Worm (Caenorhabditis elegans) whole organism, L4 larva: ENCODE results near the gene F44A6.5.
A peak's percentile ranks its signal among the peaks of the same experiment; 100 is the strongest.

Source experiments
- F37D6.2 ChIP-seq: sonication (generic microtip); optimal IDR thresholded peaks from 2 replicates; lab custom pipeline; 2016; ENCODE audit warnings: mild to moderate bottlenecking, missing genetic modification characterization, missing compliant biosample characterization
- F49E8.2 ChIP-seq: sonication (generic microtip); optimal IDR thresholded peaks from 2 replicates; lab custom pipeline; 2016; ENCODE audit warnings: missing compliant biosample characterization, mild to moderate bottlenecking, missing genetic modification characterization, borderline replicate concordance
- Y105C5A.15 ChIP-seq: fragments of 200-800 bp; sonication (Bioruptor generic); IDR thresholded peaks from 2 replicates; pipeline ENCODE4 v1.3.6; 2022; ENCODE audit warnings: missing genetic modification characterization, missing compliant biosample characterization
- ZK337.2 ChIP-seq: fragments of 200-800 bp; sonication (Bioruptor generic); IDR thresholded peaks from 2 replicates; pipeline ENCODE4 v1.3.6; 2022; ENCODE audit warnings: missing genetic modification reagents, missing genetic modification characterization, missing compliant biosample characterization
- aha-1 ChIP-seq: fragments of 150-350 bp; peaks from one replicate; lab custom pipeline; 2014; ENCODE audit warnings: missing biosample characterization, missing genetic modification characterization
- aly-2 ChIP-seq: sonication (generic microtip); optimal IDR thresholded peaks from 2 replicates; lab custom pipeline; 2018; ENCODE audit warnings: missing biosample characterization, missing genetic modification characterization
- ceh-28 ChIP-seq: fragments of 150-350 bp; optimal IDR thresholded peaks from 2 replicates; lab custom pipeline; 2014; ENCODE audit warnings: missing biosample characterization, missing genetic modification reagents, missing genetic modification characterization
- ceh-62 ChIP-seq: sonication (generic microtip); optimal IDR thresholded peaks from 2 replicates; lab custom pipeline; 2017; ENCODE audit warnings: missing biosample characterization, missing genetic modification characterization
- ceh-82 ChIP-seq: sonication (generic microtip); optimal IDR thresholded peaks from 2 replicates; lab custom pipeline; 2017; ENCODE audit warnings: missing biosample characterization, missing genetic modification characterization
- cey-2 ChIP-seq: sonication (generic microtip); optimal IDR thresholded peaks from 3 replicates; lab custom pipeline; 2017; ENCODE audit warnings: missing genetic modification characterization, mild to moderate bottlenecking, missing compliant biosample characterization, antibody characterized with exemption, borderline replicate concordance; ENCODE audit not compliant: insufficient read depth
- ctbp-1 ChIP-seq: fragments of 200-800 bp; sonication (Bioruptor generic); IDR thresholded peaks from 2 replicates; pipeline ENCODE4 v1.3.6; 2022; ENCODE audit warnings: missing genetic modification reagents, missing genetic modification characterization, missing compliant biosample characterization
- daf-16 ChIP-seq, 3 experiments: sonication (generic microtip); optimal IDR thresholded peaks; 2 replicates each; lab custom pipeline; 2016 to 2017; ENCODE audit warnings: missing genetic modification characterization in 3 of 3, missing genetic modification reagents in 3 of 3, mild to moderate bottlenecking in 2 of 3, missing compliant biosample characterization in 2 of 3, missing biosample characterization in 1 of 3, moderate library complexity in 1 of 3
- dmd-9 ChIP-seq: fragments of 200-800 bp; sonication (Bioruptor generic); IDR thresholded peaks from 2 replicates; pipeline ENCODE4 v1.3.6; 2022; ENCODE audit warnings: missing genetic modification reagents, missing genetic modification characterization, missing compliant biosample characterization
- dpl-1 ChIP-seq: fragments of 150-350 bp; optimal IDR thresholded peaks from 2 replicates; lab custom pipeline; 2014; ENCODE audit warnings: missing biosample characterization, missing genetic modification reagents, missing genetic modification characterization
- dve-1 ChIP-seq: sonication (generic microtip); optimal IDR thresholded peaks from 2 replicates; lab custom pipeline; 2017; ENCODE audit warnings: antibody characterized with exemption, mild to moderate bottlenecking, missing genetic modification characterization, missing compliant biosample characterization; ENCODE audit not compliant: insufficient read depth
- hif-1 ChIP-seq, 2 experiments: sonication (generic microtip); optimal IDR thresholded peaks; 2 replicates each; lab custom pipeline; 2016 to 2017; ENCODE audit warnings: missing compliant biosample characterization in 2 of 2, missing genetic modification characterization in 2 of 2, missing genetic modification reagents in 2 of 2, missing genotype in 2 of 2, mild to moderate bottlenecking in 1 of 2
- hlh-11 ChIP-seq: fragments of 200-800 bp; sonication (Bioruptor generic); optimal IDR thresholded peaks from 2 replicates; lab custom pipeline; 2018; ENCODE audit warnings: mild to moderate bottlenecking, missing genetic modification characterization, missing compliant biosample characterization
- hlh-30 ChIP-seq: sonication (generic microtip); optimal IDR thresholded peaks from 2 replicates; lab custom pipeline; 2017; ENCODE audit warnings: antibody characterized with exemption, mild to moderate bottlenecking, missing genetic modification characterization, missing compliant biosample characterization; ENCODE audit not compliant: insufficient read depth
- lin-1 ChIP-seq: fragments of 200-800 bp; sonication (Bioruptor generic); IDR thresholded peaks from 2 replicates; pipeline ENCODE4 v1.3.6; 2022; ENCODE audit warnings: missing genetic modification reagents, missing genetic modification characterization, missing compliant biosample characterization
- lin-15B ChIP-seq: fragments of 150-350 bp; sonication (generic microtip); optimal IDR thresholded peaks from 3 replicates; lab custom pipeline; 2014; ENCODE audit warnings: missing biosample characterization, missing genetic modification characterization
- lin-38 ChIP-seq: fragments of 200-800 bp; sonication (Bioruptor generic); IDR thresholded peaks from 2 replicates; pipeline ENCODE4 v1.3.6; 2022; ENCODE audit warnings: missing genetic modification reagents, missing genetic modification characterization, missing compliant biosample characterization
- lsy-2 ChIP-seq, 2 experiments: fragments of 150-350 bp in 1 of 2; sonication (generic microtip) in 1 of 2; optimal IDR thresholded peaks; 2 replicates each; lab custom pipeline; 2014 to 2017; ENCODE audit warnings: missing biosample characterization in 2 of 2, missing genetic modification characterization in 2 of 2
- madf-9 ChIP-seq: fragments of 200-800 bp; sonication (Bioruptor generic); conservative IDR thresholded peaks from 2 replicates; pipeline ENCODE4 v1.3.6; 2022; ENCODE audit warnings: missing genetic modification reagents, missing genetic modification characterization, missing compliant biosample characterization
- mdl-1 ChIP-seq, 2 experiments: fragments of 150-350 bp in 1 of 2; sonication (generic microtip) in 1 of 2; optimal IDR thresholded peaks; 2 replicates each; lab custom pipeline; 2014 to 2017; ENCODE audit warnings: missing biosample characterization in 2 of 2, missing genetic modification characterization in 2 of 2
- mep-1 ChIP-seq: fragments of 150-350 bp; sonication (generic microtip); optimal IDR thresholded peaks from 3 replicates; lab custom pipeline; 2014; ENCODE audit warnings: missing biosample characterization, missing genetic modification characterization
- mxl-2 ChIP-seq: fragments of 200-800 bp; sonication (Bioruptor generic); conservative IDR thresholded peaks from 2 replicates; pipeline ENCODE4 v1.3.6; 2022; ENCODE audit warnings: missing genetic modification reagents, missing genetic modification characterization, missing compliant biosample characterization
- nhr-25 ChIP-seq: sonication (generic microtip); optimal IDR thresholded peaks from 2 replicates; lab custom pipeline; 2017; ENCODE audit warnings: missing genetic modification characterization, mild to moderate bottlenecking, missing compliant biosample characterization, antibody characterized with exemption, moderate library complexity, borderline replicate concordance; ENCODE audit not compliant: insufficient read depth
- nhr-28 ChIP-seq: fragments of 150-350 bp; optimal IDR thresholded peaks from 2 replicates; lab custom pipeline; 2014; ENCODE audit warnings: missing biosample characterization, missing genetic modification characterization
- nhr-77 ChIP-seq: fragments of 150-350 bp; optimal IDR thresholded peaks from 2 replicates; lab custom pipeline; 2014; ENCODE audit warnings: missing biosample characterization, missing genetic modification characterization
- pha-4 ChIP-seq, 2 experiments: fragments of 150-350 bp in 1 of 2; fragments of 200-800 bp in 1 of 2; sonication (Bioruptor generic) in 1 of 2; IDR thresholded peaks in 1 of 2; optimal IDR thresholded peaks in 1 of 2; 2 replicates each; pipeline versions ENCODE4 v1.3.6 to Lab custom; 2014 to 2022; ENCODE audit warnings: missing genetic modification characterization in 2 of 2, missing genetic modification reagents in 2 of 2, missing biosample characterization in 1 of 2, missing compliant biosample characterization in 1 of 2
- unc-62 ChIP-seq, 3 experiments: fragments of 150-350 bp in 1 of 3; sonication (generic microtip); optimal IDR thresholded peaks in 2 of 3; peaks in 1 of 3; 1 replicate in 1 of 3; 2 replicates in 2 of 3; lab custom pipeline; 2014 to 2017; ENCODE audit warnings: missing biosample characterization in 3 of 3, missing genetic modification characterization in 3 of 3, missing genetic modification reagents in 3 of 3, missing genotype in 1 of 3
- zip-11 ChIP-seq: fragments of 200-800 bp; sonication (Bioruptor generic); IDR thresholded peaks from 2 replicates; pipeline ENCODE4 v1.3.6; 2022; ENCODE audit warnings: missing genetic modification characterization, missing compliant biosample characterization

The F44A6.5 gene

ce11 chrX:10254068-10254467 is 35.3 kb upstream of the F44A6.5 start:
- TF ChIP-seq unc-62 (GFP tag; optimal IDR thresholded peaks at IDR 0.05 in 1 of 2; lab: Kevin White, UChicago) (peak in 1 of 2 experiments; percentile 43), unc-62 (tag; optimal IDR thresholded peaks at IDR 0.05; lab: Kevin White, UChicago) (no peak), ceh-82 (tag; lab: Kevin White, UChicago) (no peak), F49E8.2 (tag; lab: Kevin White, UChicago) (no peak), daf-16 (GFP tag; optimal IDR thresholded peaks at IDR 0.05; lab: Kevin White, UChicago) (peak in 1 of 2 experiments; percentile 54), daf-16 (tag; optimal IDR thresholded peaks at IDR 0.05; lab: Kevin White, UChicago) (no peak), zip-11 (GFP tag; lab: Robert Waterston, UW) (no peak), hlh-30 (tag; lab: Kevin White, UChicago) (peak; percentile 27)

- TF ChIP-seq ZK337.2: no peak
- TF ChIP-seq unc-62 (GFP tag; optimal IDR thresholded peaks at IDR 0.05 in 1 of 2; lab: Kevin White, UChicago): peak in 1 of 2 experiments; percentile 37
- TF ChIP-seq unc-62 (tag; optimal IDR thresholded peaks at IDR 0.05; lab: Kevin White, UChicago): no peak
- no peak for TF ChIP-seq F37D6.2 (tag; lab: Kevin White, UChicago)
- no peak for TF ChIP-seq dmd-9 (GFP tag; lab: Robert Waterston, UW)
- no peak for TF ChIP-seq dve-1 (tag; lab: Kevin White, UChicago)
- no peak for TF ChIP-seq pha-4 (GFP tag; IDR thresholded peaks at IDR 0.05; lab: Robert Waterston, UW)
- TF ChIP-seq pha-4 (tag; optimal IDR thresholded peaks at IDR 0.05; lab: Kevin White, UChicago): no peak
- no peak for TF ChIP-seq lin-15B (tag; lab: Kevin White, UChicago)
- TF ChIP-seq ceh-28: no peak
- TF ChIP-seq, all 104 proteins: peak for 1
Observed at ce11 chrX:10252781-10253180, 34.1 kb upstream of the F44A6.5 start, which contains the start of gene C14H10.2. Gene C14H10.2, minus strand, starts transcription at chrX:10252881.

DNA sequence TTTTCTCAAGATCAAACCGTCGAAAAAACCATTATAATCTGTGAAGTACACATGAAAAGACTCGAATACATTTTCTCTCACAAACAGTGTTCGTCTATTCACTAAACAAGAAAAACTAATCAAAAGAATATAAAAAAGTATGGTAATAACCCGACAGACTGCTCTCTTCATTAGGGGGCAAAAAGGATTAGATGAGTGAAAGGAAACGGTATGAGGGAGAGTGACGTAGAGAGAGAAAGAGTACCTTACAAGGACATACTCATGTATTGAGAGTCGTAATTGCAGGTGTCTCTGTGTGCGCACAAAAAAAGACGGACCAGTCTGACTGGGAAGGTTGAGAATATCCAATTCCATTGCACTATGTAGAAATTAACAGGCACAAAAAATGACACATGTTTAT is 31.0 kb upstream of the F44A6.5 start:
- no peak for TF ChIP-seq dpl-1 (GFP tag; lab: Kevin White, UChicago)
- TF ChIP-seq aly-2 (tag; lab: Kevin White, UChicago): no peak
- TF ChIP-seq dve-1 (tag; lab: Kevin White, UChicago): no peak
- no peak for TF ChIP-seq Y105C5A.15
- TF ChIP-seq ceh-62 (tag; lab: Kevin White, UChicago): no peak
- TF ChIP-seq mxl-2 (GFP tag; lab: Robert Waterston, UW): no peak

ce11 chrX:10245617-10246016 is 26.9 kb upstream of the F44A6.5 start:
- TF ChIP-seq lin-38 (GFP tag; lab: Robert Waterston, UW): no peak
- TF ChIP-seq unc-62 (GFP tag; optimal IDR thresholded peaks at IDR 0.05 in 1 of 2; lab: Kevin White, UChicago): peak in 1 of 2 experiments; percentile 59
- no peak for TF ChIP-seq unc-62 (tag; optimal IDR thresholded peaks at IDR 0.05; lab: Kevin White, UChicago)
- TF ChIP-seq, all 104 proteins: peak for 1

DNA sequence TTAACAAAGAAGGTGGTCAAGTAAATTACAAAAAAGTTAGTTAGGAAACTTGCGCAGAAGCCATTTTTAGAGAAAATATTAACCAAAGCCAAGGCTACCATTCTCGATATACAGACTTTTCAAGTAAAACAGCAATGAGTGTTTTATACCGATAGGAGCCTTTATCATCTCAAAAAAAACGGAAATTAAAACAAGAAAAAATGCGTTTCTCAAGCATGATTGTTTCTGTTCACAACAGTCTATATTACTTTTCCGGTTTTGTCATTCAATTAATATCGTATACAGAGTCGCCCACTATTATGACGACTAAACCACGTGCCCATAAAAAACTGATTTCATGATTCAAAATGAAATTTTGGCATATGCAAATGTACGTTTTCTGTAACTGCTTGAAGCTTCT is 22.2 kb upstream of the F44A6.5 start, which contains the start of gene str-74:
str-74 (minus strand) TSS at position 101 of the 400 bp plus-strand sequence.
- TF ChIP-seq lin-1 (GFP tag; lab: Robert Waterston, UW) (no peak), madf-9 (GFP tag; lab: Robert Waterston, UW) (no peak), ctbp-1 (no peak)

DNA sequence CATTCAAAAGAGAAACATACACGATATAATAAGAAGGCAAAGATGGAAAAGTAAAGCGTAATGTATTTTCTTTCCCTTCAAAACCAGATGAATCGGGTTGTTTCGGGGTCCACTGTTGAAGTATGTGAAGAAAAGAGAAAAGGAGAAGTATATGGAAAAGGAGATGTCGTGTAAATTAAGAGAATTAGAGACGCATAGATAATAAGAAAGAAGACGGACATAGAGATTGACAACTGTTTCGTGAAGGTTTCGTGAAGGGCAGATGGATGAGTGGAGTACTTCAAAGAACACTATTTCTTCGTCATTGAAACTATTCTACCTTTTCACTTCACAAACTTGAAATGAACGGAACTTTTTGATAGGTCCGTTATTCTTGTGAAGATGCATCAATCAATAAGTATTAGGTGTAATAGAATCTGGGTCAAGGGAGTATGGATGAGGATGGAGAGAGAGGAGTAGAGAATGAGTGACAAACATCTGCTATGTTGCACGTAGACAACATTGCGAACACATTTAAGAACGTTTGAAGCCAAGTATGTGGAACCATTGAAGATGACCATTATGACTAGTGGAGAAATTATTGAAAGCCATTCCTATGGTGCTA is 19.5 kb upstream of the F44A6.5 start:
- TF ChIP-seq mdl-1 (tag; optimal IDR thresholded peaks at IDR 0.05; lab: Kevin White, UChicago): peak in 1 of 2 experiments; percentile 23
- TF ChIP-seq cey-2 (tag; lab: Kevin White, UChicago): no peak
- TF ChIP-seq nhr-25: peak; percentile 84
- TF ChIP-seq lsy-2 (tag; optimal IDR thresholded peaks at IDR 0.05; lab: Kevin White, UChicago): peak in 1 of 2 experiments; percentile 17
- peak; percentile 32 for TF ChIP-seq mep-1 (tag; lab: Kevin White, UChicago)
- peak in 1 of 2 experiments; percentile 84 for TF ChIP-seq hif-1 (tag; optimal IDR thresholded peaks at IDR 0.05; lab: Kevin White, UChicago)
- peak; percentile 35 for TF ChIP-seq hlh-11 (tag; lab: Kevin White, UChicago)
- no peak for TF ChIP-seq nhr-77 (tag; lab: Kevin White, UChicago)
- TF ChIP-seq aly-2 (tag; lab: Kevin White, UChicago): no peak
- peak; percentile 64 for TF ChIP-seq aha-1 (tag; lab: Kevin White, UChicago)
- TF ChIP-seq unc-62 (GFP tag; optimal IDR thresholded peaks at IDR 0.05 in 1 of 2; lab: Kevin White, UChicago): peak in 1 of 2 experiments; percentile 99
- no peak for TF ChIP-seq unc-62 (tag; optimal IDR thresholded peaks at IDR 0.05; lab: Kevin White, UChicago)
- TF ChIP-seq nhr-28 (tag; lab: Kevin White, UChicago): peak; percentile 38
